Worm (Caenorhabditis elegans) whole organism, L1 larva: ENCODE data around the gene B0361.11.
A peak's percentile ranks its signal among the peaks of the same experiment; 100 is the strongest.

Experiments
- aly-2 ChIP-seq: fragments of 150-350 bp; optimal IDR thresholded peaks from 2 replicates; lab custom pipeline; 2014; ENCODE audit warnings: missing biosample characterization, missing genetic modification characterization
- ama-1 ChIP-seq: fragments of 150-350 bp; optimal IDR thresholded peaks from 2 replicates; lab custom pipeline; 2014
- blmp-1 ChIP-seq: fragments of 150-350 bp; optimal IDR thresholded peaks from 2 replicates; lab custom pipeline; 2014; ENCODE audit warnings: missing biosample characterization, missing genetic modification characterization
- ces-1 ChIP-seq: fragments of 150-350 bp; optimal IDR thresholded peaks from 2 replicates; lab custom pipeline; 2014; ENCODE audit warnings: missing biosample characterization, missing genetic modification reagents, missing genetic modification characterization
- dpl-1 ChIP-seq, 3 experiments: fragments of 150-350 bp in 2 of 3; sonication (generic microtip) in 1 of 3; optimal IDR thresholded peaks; 2 replicates each; lab custom pipeline; 2014 to 2017; ENCODE audit warnings: missing biosample characterization in 3 of 3, missing genetic modification characterization in 3 of 3, missing genetic modification reagents in 3 of 3
- nhr-11 ChIP-seq: fragments of 150-350 bp; optimal IDR thresholded peaks from 2 replicates; lab custom pipeline; 2014; ENCODE audit warnings: missing biosample characterization, missing genetic modification characterization
- nhr-12 ChIP-seq: sonication (generic microtip); optimal IDR thresholded peaks from 2 replicates; lab custom pipeline; 2017; ENCODE audit warnings: missing biosample characterization, missing genetic modification characterization
- nhr-76 ChIP-seq: sonication (generic microtip); optimal IDR thresholded peaks from 2 replicates; lab custom pipeline; 2017; ENCODE audit warnings: missing biosample characterization, missing genetic modification characterization
- skn-1 ChIP-seq: fragments of 150-350 bp; optimal IDR thresholded peaks from 2 replicates; lab custom pipeline; 2014; ENCODE audit warnings: missing biosample characterization, missing genetic modification characterization
- snpc-4 ChIP-seq: fragments of 150-350 bp; optimal IDR thresholded peaks from 2 replicates; lab custom pipeline; 2014; ENCODE audit warnings: missing biosample characterization, missing genetic modification characterization
- sox-4 ChIP-seq: sonication (generic microtip); optimal IDR thresholded peaks from 2 replicates; lab custom pipeline; 2016; ENCODE audit warnings: missing genetic modification characterization, missing compliant biosample characterization
- unc-62 ChIP-seq: fragments of 150-350 bp; optimal IDR thresholded peaks from 2 replicates; lab custom pipeline; 2014; ENCODE audit warnings: missing biosample characterization, missing genetic modification reagents, missing genetic modification characterization

- TF ChIP-seq unc-62 (no peak), blmp-1 (tag; lab: Kevin White, UChicago) (peak; percentile 73), skn-1 (no peak), sox-4 (no peak), nhr-12 (no peak), snpc-4 (tag; lab: Kevin White, UChicago) (no peak), ama-1 (lab: Kevin White, UChicago) (no peak), dpl-1 (GFP tag; optimal IDR thresholded peaks at IDR 0.05; lab: Kevin White, UChicago) (no peak), nhr-11 (tag; lab: Kevin White, UChicago) (no peak), ces-1 (GFP tag; lab: Kevin White, UChicago) (no peak), aly-2 (no peak), nhr-76 (tag; lab: Kevin White, UChicago) (no peak)
These were observed 27.7 kb downstream of the B0361.11 start for ce11 chrIII:7304961-7305648.
